Fruit fly (Drosophila melanogaster) whole organism, embryonic: Measurements from ENCODE around the gene CG4880.

ENCODE experiments used
- B-H1 ChIP-seq: fragments of 200-800 bp; sonication (Bioruptor generic); IDR thresholded peaks from 3 replicates; pipeline ENCODE4 v1.3.6; 2022; ENCODE audit warnings: missing biosample characterization, missing genetic modification characterization
- B-H2 ChIP-seq: fragments of 200-800 bp; sonication (Bioruptor generic); optimal IDR thresholded peaks from 2 replicates; lab custom pipeline; 2018; ENCODE audit warnings: missing biosample characterization, mild to moderate bottlenecking, missing genetic modification characterization
- Bteb2 ChIP-seq: fragments of 200-800 bp; sonication (Bioruptor generic); optimal IDR thresholded peaks from 2 replicates; lab custom pipeline; 2016; ENCODE audit warnings: missing biosample characterization, missing genetic modification characterization
- CG10147 ChIP-seq: fragments of 200-800 bp; sonication (Bioruptor generic); optimal IDR thresholded peaks from 2 replicates; lab custom pipeline; 2019; ENCODE audit warnings: missing biosample characterization, mild to moderate bottlenecking, missing genetic modification characterization, moderate library complexity
- CG10654 ChIP-seq: fragments of 200-800 bp; sonication (Bioruptor generic); optimal IDR thresholded peaks from 2 replicates; lab custom pipeline; 2016; ENCODE audit warnings: missing biosample characterization, missing genetic modification characterization
- CG10979 ChIP-seq: fragments of 200-800 bp; sonication (Bioruptor generic); optimal IDR thresholded peaks from 2 replicates; lab custom pipeline; 2018; ENCODE audit warnings: missing biosample characterization, mild to moderate bottlenecking, missing genetic modification characterization, moderate library complexity
- CG11504 ChIP-seq: fragments of 200-800 bp; sonication (Bioruptor generic); optimal IDR thresholded peaks from 3 replicates; lab custom pipeline; 2019; ENCODE audit warnings: missing biosample characterization, mild to moderate bottlenecking, missing genetic modification characterization, moderate library complexity
- CG12155 ChIP-seq: fragments of 200-800 bp; sonication (Bioruptor generic); optimal IDR thresholded peaks from 3 replicates; lab custom pipeline; 2016; ENCODE audit warnings: missing biosample characterization, missing genetic modification characterization
- CG12236 ChIP-seq: fragments of 200-800 bp; sonication (Bioruptor generic); optimal IDR thresholded peaks from 2 replicates; lab custom pipeline; 2016; ENCODE audit warnings: missing biosample characterization, missing genetic modification characterization
- CG14710 ChIP-seq: fragments of 200-800 bp; sonication (Bioruptor generic); optimal IDR thresholded peaks from 3 replicates; lab custom pipeline; 2019; ENCODE audit warnings: missing biosample characterization, mild to moderate bottlenecking, missing genetic modification characterization, moderate library complexity
- CG15011 ChIP-seq: fragments of 200-800 bp; sonication (Bioruptor generic); optimal IDR thresholded peaks from 3 replicates; lab custom pipeline; 2018; ENCODE audit warnings: missing biosample characterization, mild to moderate bottlenecking, missing genetic modification characterization
- CG15073 ChIP-seq: fragments of 200-800 bp; sonication (Bioruptor generic); optimal IDR thresholded peaks from 2 replicates; lab custom pipeline; 2016; ENCODE audit warnings: missing biosample characterization, missing genetic modification characterization
- CG15269 ChIP-seq: fragments of 200-800 bp; sonication (Bioruptor generic); optimal IDR thresholded peaks from 2 replicates; lab custom pipeline; 2018; ENCODE audit warnings: missing biosample characterization, mild to moderate bottlenecking, missing genetic modification characterization, moderate library complexity
- CG17612 ChIP-seq: fragments of 200-800 bp; sonication (Bioruptor generic); IDR thresholded peaks from 2 replicates; pipeline ENCODE4 v1.3.6; 2022; ENCODE audit warnings: missing biosample characterization, missing genetic modification characterization
- CG30403 ChIP-seq: fragments of 200-800 bp; sonication (Bioruptor generic); optimal IDR thresholded peaks from 3 replicates; lab custom pipeline; 2016; ENCODE audit warnings: missing biosample characterization, missing genetic modification characterization
- CG31388 ChIP-seq: fragments of 200-800 bp; sonication (Bioruptor generic); optimal IDR thresholded peaks from 2 replicates; lab custom pipeline; 2016; ENCODE audit warnings: missing biosample characterization, missing genetic modification characterization
- CG32532 ChIP-seq: fragments of 200-800 bp; sonication (Bioruptor generic); IDR thresholded peaks from 2 replicates; pipeline ENCODE4 v1.3.6; 2022; ENCODE audit warnings: missing biosample characterization, missing genetic modification characterization
- CG33557 ChIP-seq: fragments of 200-800 bp; sonication (Bioruptor generic); optimal IDR thresholded peaks from 2 replicates; lab custom pipeline; 2019; ENCODE audit warnings: missing biosample characterization, mild to moderate bottlenecking, missing genetic modification characterization, moderate library complexity
- CG42726 ChIP-seq: fragments of 200-800 bp; sonication (Bioruptor generic); IDR thresholded peaks from 2 replicates; pipeline ENCODE4 v1.3.6; 2022; ENCODE audit warnings: missing biosample characterization, missing genetic modification characterization; ENCODE audit not compliant: partially characterized antibody
- CG4730 ChIP-seq: fragments of 200-800 bp; sonication (Bioruptor generic); IDR thresholded peaks from 2 replicates; pipeline ENCODE4 v1.3.6; 2022; ENCODE audit warnings: missing biosample characterization, missing genetic modification characterization
- CG6689 ChIP-seq: fragments of 200-800 bp; sonication (Bioruptor generic); IDR thresholded peaks from 2 replicates; pipeline ENCODE4 v1.3.6; 2022; ENCODE audit warnings: missing biosample characterization, missing genetic modification characterization
- CG6765 ChIP-seq: fragments of 200-800 bp; sonication (Bioruptor generic); optimal IDR thresholded peaks from 3 replicates; lab custom pipeline; 2017; ENCODE audit warnings: missing biosample characterization, mild to moderate bottlenecking, missing genetic modification characterization
- CG8944 ChIP-seq: fragments of 200-800 bp; sonication (Bioruptor generic); optimal IDR thresholded peaks from 3 replicates; lab custom pipeline; 2016; ENCODE audit warnings: missing biosample characterization, missing genetic modification characterization
- CHES-1-like ChIP-seq: fragments of 200-800 bp; sonication (Bioruptor generic); optimal IDR thresholded peaks from 2 replicates; lab custom pipeline; 2016; ENCODE audit warnings: missing biosample characterization, missing genetic modification characterization
- D19B ChIP-seq: fragments of 200-800 bp; sonication (Bioruptor generic); optimal IDR thresholded peaks from 2 replicates; lab custom pipeline; 2017; ENCODE audit warnings: missing biosample characterization, mild to moderate bottlenecking, missing genetic modification characterization
- Dek ChIP-seq: fragments of 200-800 bp; sonication (Bioruptor generic); optimal IDR thresholded peaks from 3 replicates; lab custom pipeline; 2019; ENCODE audit warnings: missing biosample characterization, mild to moderate bottlenecking, missing genetic modification characterization, moderate library complexity
- Dip3 ChIP-seq: fragments of 200-800 bp; sonication (Bioruptor generic); optimal IDR thresholded peaks from 3 replicates; lab custom pipeline; 2016; ENCODE audit warnings: missing biosample characterization, missing genetic modification characterization
- Fer3 ChIP-seq: fragments of 200-800 bp; sonication (Bioruptor generic); optimal IDR thresholded peaks from 2 replicates; lab custom pipeline; 2018; ENCODE audit warnings: missing biosample characterization, mild to moderate bottlenecking, missing genetic modification characterization, moderate library complexity
- Gsc ChIP-seq: fragments of 200-800 bp; sonication (Bioruptor generic); IDR thresholded peaks from 2 replicates; pipeline ENCODE4 v1.3.6; 2022; ENCODE audit warnings: missing biosample characterization, missing genetic modification characterization
- HLHmδ ChIP-seq: fragments of 200-800 bp; sonication (Bioruptor generic); optimal IDR thresholded peaks from 2 replicates; lab custom pipeline; 2018; ENCODE audit warnings: missing biosample characterization, mild to moderate bottlenecking, missing genetic modification characterization, moderate library complexity
- Hr78 ChIP-seq, 2 experiments: fragments of 200-800 bp in 1 of 2; fragments of >200 bp in 1 of 2; sonication (Bioruptor generic) in 1 of 2; optimal IDR thresholded peaks; 2 replicates each; lab custom pipeline; 2017 to 2019; ENCODE audit warnings: missing biosample characterization in 2 of 2, missing genetic modification characterization in 2 of 2, mild to moderate bottlenecking in 1 of 2, moderate library complexity in 1 of 2
- Mad ChIP-seq: fragments of 200-800 bp; sonication (Bioruptor generic); optimal IDR thresholded peaks from 2 replicates; lab custom pipeline; 2016; ENCODE audit warnings: missing biosample characterization, missing genetic modification characterization
- Myb ChIP-seq: fragments of 200-800 bp; sonication (Bioruptor generic); optimal IDR thresholded peaks from 2 replicates; lab custom pipeline; 2016; ENCODE audit warnings: missing biosample characterization, missing genetic modification characterization
- Nf-YC ChIP-seq: fragments of 200-800 bp; optimal IDR thresholded peaks from 3 replicates; lab custom pipeline; 2019; ENCODE audit warnings: missing biosample characterization, mild to moderate bottlenecking, missing genetic modification characterization, moderate library complexity
- Poxn ChIP-seq: fragments of 200-800 bp; sonication (Bioruptor generic); IDR thresholded peaks from 2 replicates; pipeline ENCODE4 v1.3.6; 2022; ENCODE audit warnings: missing biosample characterization, missing genetic modification characterization
- Spps ChIP-seq: fragments of 200-800 bp; sonication (Bioruptor generic); optimal IDR thresholded peaks from 2 replicates; lab custom pipeline; 2018; ENCODE audit warnings: missing biosample characterization, mild to moderate bottlenecking, missing genetic modification characterization
- TFAM ChIP-seq: fragments of 200-800 bp; sonication (Bioruptor generic); optimal IDR thresholded peaks from 2 replicates; lab custom pipeline; 2017; ENCODE audit warnings: missing biosample characterization, missing genetic modification characterization, inconsistent platforms
- Usf ChIP-seq: fragments of 200-800 bp; sonication (Bioruptor generic); optimal IDR thresholded peaks from 2 replicates; lab custom pipeline; 2017; ENCODE audit warnings: missing genotype, missing biosample characterization, missing genetic modification characterization
- ash1 ChIP-seq: fragments of 200-800 bp; sonication (Bioruptor generic); optimal IDR thresholded peaks from 2 replicates; lab custom pipeline; 2018; ENCODE audit warnings: missing biosample characterization, mild to moderate bottlenecking, missing genetic modification characterization
- az2 ChIP-seq: fragments of 200-800 bp; sonication (Bioruptor generic); optimal IDR thresholded peaks from 3 replicates; lab custom pipeline; 2016; ENCODE audit warnings: missing biosample characterization, missing genetic modification characterization
- bigmax ChIP-seq: fragments of 200-800 bp; sonication (Bioruptor generic); optimal IDR thresholded peaks from 2 replicates; lab custom pipeline; 2018; ENCODE audit warnings: missing biosample characterization, mild to moderate bottlenecking, missing genetic modification characterization
- cas ChIP-seq: fragments of 200-800 bp; sonication (Bioruptor generic); IDR thresholded peaks from 2 replicates; pipeline ENCODE4 v1.3.6; 2022; ENCODE audit warnings: missing biosample characterization, missing genetic modification characterization
- esg ChIP-seq: fragments of 200-800 bp; sonication (Bioruptor generic); conservative IDR thresholded peaks from 2 replicates; pipeline ENCODE4 v1.3.6; 2022; ENCODE audit warnings: missing biosample characterization, missing genetic modification characterization
- ham ChIP-seq: fragments of 200-800 bp; sonication (Bioruptor generic); IDR thresholded peaks from 2 replicates; pipeline ENCODE4 v1.3.6; 2022; ENCODE audit warnings: missing biosample characterization, missing genetic modification characterization
- inv ChIP-seq: fragments of 200-800 bp; sonication (Bioruptor generic); IDR thresholded peaks from 2 replicates; pipeline ENCODE4 v1.3.6; 2022; ENCODE audit warnings: missing biosample characterization, missing genetic modification characterization; ENCODE audit not compliant: partially characterized antibody
- nau ChIP-seq: fragments of 200-800 bp; sonication (Bioruptor generic); optimal IDR thresholded peaks from 3 replicates; lab custom pipeline; 2017; ENCODE audit warnings: missing biosample characterization, mild to moderate bottlenecking, missing genetic modification characterization, missing genetic modification reagents
- slou ChIP-seq: fragments of 200-800 bp; sonication (Bioruptor generic); optimal IDR thresholded peaks from 3 replicates; lab custom pipeline; 2016; ENCODE audit warnings: missing biosample characterization, missing genetic modification characterization
- slp2 ChIP-seq: fragments of 200-800 bp; sonication (Bioruptor generic); optimal IDR thresholded peaks from 2 replicates; lab custom pipeline; 2016; ENCODE audit warnings: missing biosample characterization, missing genetic modification characterization
- tin ChIP-seq: fragments of 200-800 bp; sonication (Bioruptor generic); optimal IDR thresholded peaks from 3 replicates; lab custom pipeline; 2016; ENCODE audit warnings: missing biosample characterization, missing genetic modification characterization
- vvl ChIP-seq: fragments of 200-800 bp; sonication (Bioruptor generic); IDR thresholded peaks from 2 replicates; pipeline ENCODE4 v1.3.6; 2022; ENCODE audit warnings: missing biosample characterization, missing genetic modification characterization
- z ChIP-seq: fragments of 200-800 bp; sonication (Bioruptor generic); IDR thresholded peaks from 3 replicates; pipeline ENCODE4 v1.3.6; 2022; ENCODE audit warnings: missing biosample characterization, missing genetic modification characterization
- zen ChIP-seq: fragments of 200-800 bp; sonication (Bioruptor generic); optimal IDR thresholded peaks from 3 replicates; lab custom pipeline; 2018; ENCODE audit warnings: missing biosample characterization, mild to moderate bottlenecking, missing genetic modification characterization, moderate library complexity

The CG4880 gene

DNA sequence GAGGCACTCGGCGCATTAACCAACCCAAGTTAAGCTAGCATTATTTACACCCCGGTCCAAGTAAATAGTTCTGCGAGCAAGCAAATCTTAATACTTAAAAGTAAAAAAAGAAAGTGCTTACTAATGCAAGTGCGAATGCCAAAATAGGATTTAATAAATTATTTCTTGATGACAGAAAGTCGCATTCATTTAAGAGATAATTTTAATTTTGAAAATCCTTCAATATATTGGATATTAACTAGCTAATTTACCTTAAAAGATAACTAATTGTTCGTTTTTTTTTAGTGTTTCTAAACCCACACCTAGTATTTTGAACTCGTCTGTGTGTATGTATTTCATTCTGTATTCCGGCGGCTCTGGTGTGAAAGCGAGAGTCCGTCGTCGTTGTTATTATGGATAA is 31.9 kb upstream of the CG4880 start (continued):
- peak; percentile 83 for TF ChIP-seq CG11504
- TF ChIP-seq CG10147 (GFP tag; lab: Kevin White, UChicago) = peak; percentile 56
- TF ChIP-seq vvl (GFP tag; lab: Robert Waterston, UW) = no peak
- TF ChIP-seq bigmax (GFP tag; lab: Kevin White, UChicago) = no peak
- peak; percentile 2 for TF ChIP-seq Dip3 (GFP tag; lab: Kevin White, UChicago)
- TF ChIP-seq Nf-YC (tag; lab: Kevin White, UChicago) = peak; percentile 14
- no peak for TF ChIP-seq ham (GFP tag; lab: Robert Waterston, UW)
- no peak for TF ChIP-seq D19B (GFP tag; lab: Kevin White, UChicago)
- TF ChIP-seq Usf = no peak
- TF ChIP-seq CG30403 (GFP tag; lab: Kevin White, UChicago) = peak; percentile 65
- peak; percentile 35 for TF ChIP-seq az2
- peak; percentile 68 for TF ChIP-seq CG10979 (tag; lab: Kevin White, UChicago)
- no peak for TF ChIP-seq CG32532 (GFP tag; lab: Robert Waterston, UW)
- TF ChIP-seq B-H1 = 0 out of 3 replicates have a peak, but pooled peaks have one; percentile 10
- TF ChIP-seq CG8944 (GFP tag; lab: Kevin White, UChicago) = no peak
- TF ChIP-seq TFAM (GFP tag; lab: Kevin White, UChicago) = no peak
- no peak for TF ChIP-seq zen (tag; lab: Kevin White, UChicago)
- TF ChIP-seq Bteb2 (GFP tag; lab: Kevin White, UChicago) = peak; percentile 7
- TF ChIP-seq esg (GFP tag; lab: Robert Waterston, UW) = peak; percentile 47
- no peak for TF ChIP-seq z (GFP tag; lab: Robert Waterston, UW)
- no peak for TF ChIP-seq Spps (tag; lab: Kevin White, UChicago)
- peak; percentile 75 for TF ChIP-seq CG15269 (tag; lab: Kevin White, UChicago)
- TF ChIP-seq slou (GFP tag; lab: Kevin White, UChicago) = no peak
- no peak for TF ChIP-seq CG15011 (GFP tag; lab: Kevin White, UChicago)
- TF ChIP-seq CG4730 (GFP tag; lab: Robert Waterston, UW) = no peak
- TF ChIP-seq CG14710 (tag; lab: Kevin White, UChicago) = peak; percentile 33
- TF ChIP-seq slp2 (GFP tag; lab: Kevin White, UChicago) = no peak
- TF ChIP-seq CHES-1-like (GFP tag; lab: Kevin White, UChicago) = no peak
- TF ChIP-seq ash1 (GFP tag; lab: Kevin White, UChicago) = no peak
- peak; percentile 26 for TF ChIP-seq CG10654 (GFP tag; lab: Kevin White, UChicago)
- TF ChIP-seq CG17612 (GFP tag; lab: Robert Waterston, UW) = no peak
- TF ChIP-seq Fer3 (tag; lab: Kevin White, UChicago) = peak; percentile 13
- TF ChIP-seq CG6765 (GFP tag; lab: Kevin White, UChicago) = no peak
- no peak for TF ChIP-seq cas (GFP tag; lab: Robert Waterston, UW)
- TF ChIP-seq nau (GFP tag; lab: Kevin White, UChicago) = no peak
- TF ChIP-seq B-H2 (GFP tag; lab: Kevin White, UChicago) = no peak
- no peak for TF ChIP-seq Myb (GFP tag; lab: Kevin White, UChicago)
- no peak for TF ChIP-seq CG15073 (GFP tag; lab: Kevin White, UChicago)
- no peak for TF ChIP-seq CG31388 (GFP tag; lab: Kevin White, UChicago)
- no peak for TF ChIP-seq CG12236 (GFP tag; lab: Kevin White, UChicago)
- TF ChIP-seq Hr78 (GFP tag; optimal IDR thresholded peaks at IDR 0.05; lab: Kevin White, UChicago) = peak in 1 of 2 experiments; percentile 7
- TF ChIP-seq CG6689 = peak; percentile 49; the same call in 1 of the 2 replicates
- no peak for TF ChIP-seq CG42726 (GFP tag; lab: Robert Waterston, UW)
- no peak for TF ChIP-seq CG33557 (GFP tag; lab: Kevin White, UChicago)
- no peak for TF ChIP-seq CG12155 (GFP tag; lab: Kevin White, UChicago)
- TF ChIP-seq Poxn = no peak
- TF ChIP-seq inv = no peak
- no peak for TF ChIP-seq HLHmδ (GFP tag; lab: Kevin White, UChicago)
- no peak for TF ChIP-seq Mad (GFP tag; lab: Kevin White, UChicago)
- no peak for TF ChIP-seq Gsc (GFP tag; lab: Robert Waterston, UW)
- TF ChIP-seq Dek (tag; lab: Kevin White, UChicago) = no peak
- no peak for TF ChIP-seq tin (GFP tag; lab: Kevin White, UChicago)
